Fruit fly (Drosophila melanogaster): Measurements from ENCODE around the gene Spn28F.

The Spn28F gene

DNA sequence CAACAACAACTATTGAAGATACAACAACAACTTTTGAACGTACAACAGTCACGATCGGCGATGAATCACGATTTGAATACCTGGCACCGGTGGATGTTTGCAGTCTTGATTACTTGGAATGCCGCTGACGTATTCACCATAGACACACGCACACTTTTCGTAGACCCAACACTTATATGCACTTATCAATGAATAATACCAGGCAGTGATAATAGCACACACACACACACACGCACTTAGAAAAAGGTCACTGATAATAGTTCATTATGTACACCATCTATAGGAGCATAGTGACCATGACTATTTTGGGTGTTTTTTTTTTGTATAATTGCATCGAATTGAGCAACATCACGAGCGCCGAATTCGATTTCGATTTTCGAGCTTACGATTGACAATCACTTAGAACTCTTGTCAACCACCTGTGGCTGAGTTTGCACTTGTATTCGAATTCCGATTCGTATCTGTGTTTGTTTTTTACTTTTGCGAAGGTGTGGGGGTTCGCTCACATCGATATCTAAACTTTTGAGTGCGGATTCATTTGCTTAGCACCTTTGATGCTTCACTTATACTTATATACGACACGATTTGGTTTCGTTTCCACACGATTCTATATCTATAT lies 2.5 kb downstream of the Spn28F start (continued):
- TF ChIP-seq knrl (GFP tag; IDR thresholded peaks at IDR 0.05; ENCODE audit: partially characterized antibody) (no peak), CG6813 (GFP tag; optimal IDR thresholded peaks at IDR 0.05) (peak; percentile 16)

- TF ChIP-seq CG33213 (GFP tag; optimal IDR thresholded peaks at IDR 0.05) (no peak), CG11085 (GFP tag; IDR thresholded peaks at IDR 0.05) (no peak), mirr (GFP tag; optimal IDR thresholded peaks at IDR 0.05) (peak; percentile 26), sd (tag; optimal IDR thresholded peaks at IDR 0.05) (peak; percentile 56), crol (GFP tag; IDR thresholded peaks at IDR 0.05) (peak; percentile 47; the same call in 1 of the 2 replicates), ssp (GFP tag; IDR thresholded peaks at IDR 0.05) (no peak), lab (GFP tag; optimal IDR thresholded peaks at IDR 0.05) (peak; percentile 26), Asciz (GFP tag; optimal IDR thresholded peaks at IDR 0.05) (peak; percentile 19), chinmo (GFP tag; IDR thresholded peaks at IDR 0.05; ENCODE audit: partially characterized antibody) (peak; percentile 92; the same call in 3 of the 4 replicates), CG12769 (tag; optimal IDR thresholded peaks at IDR 0.05) (peak; percentile 12), exex (tag; optimal IDR thresholded peaks at IDR 0.05) (peak; percentile 2), CG15269 (tag; optimal IDR thresholded peaks at IDR 0.05) (peak; percentile 10), sug (tag; optimal IDR thresholded peaks at IDR 0.05) (peak; percentile 22), Hmx (GFP tag; optimal IDR thresholded peaks at IDR 0.05) (no peak), cwo (GFP tag; optimal IDR thresholded peaks at IDR 0.05) (peak; percentile 60), CG8765 (GFP tag; IDR thresholded peaks at IDR 0.05) (no peak), BtbVII (GFP tag; optimal IDR thresholded peaks at IDR 0.05) (peak; percentile 30), rib (GFP tag; IDR thresholded peaks at IDR 0.05) (no peak), vvl (GFP tag; IDR thresholded peaks at IDR 0.05) (peak; percentile 77), CG10147 (GFP tag; optimal IDR thresholded peaks at IDR 0.05) (peak; percentile 3), CG7987 (GFP tag; optimal IDR thresholded peaks at IDR 0.05) (peak; percentile 23), Med (GFP tag) (peak; percentile 28), CG16815 (GFP tag; optimal IDR thresholded peaks at IDR 0.05) (no peak), CG10543 (GFP tag; optimal IDR thresholded peaks at IDR 0.05) (peak; percentile 48), Bteb2 (GFP tag; optimal IDR thresholded peaks at IDR 0.05) (no peak), CG11504 (tag; optimal IDR thresholded peaks at IDR 0.05) (no peak), CG4360 (GFP tag; IDR thresholded peaks at IDR 0.05) (no peak), caup (GFP tag; optimal IDR thresholded peaks at IDR 0.05; ENCODE audit: severe bottlenecking) (peak; percentile 37)
These were observed 8.0 kb downstream of the Spn28F start for dm6 chr2L:8233571-8233970.

dm6 chr2L:8232389-8232788 lies 9.2 kb downstream of the Spn28F start:
- TF ChIP-seq Dfd (GFP tag; optimal IDR thresholded peaks at IDR 0.05) (no peak), sd (tag; optimal IDR thresholded peaks at IDR 0.05) (peak; percentile 27), B-H1 (GFP tag; IDR thresholded peaks at IDR 0.05) (no peak), Ets65A (GFP tag) (peak; percentile 80), bsh (GFP tag; optimal IDR thresholded peaks at IDR 0.05) (peak; percentile 39 to 91), CG12299 (tag; optimal IDR thresholded peaks at IDR 0.05) (no peak), ken (GFP tag; IDR thresholded peaks at IDR 0.05) (0 out of 3 replicates have a peak, but pooled peaks have one; percentile 36), CG6254 (GFP tag; optimal IDR thresholded peaks at IDR 0.05) (no peak), mam (GFP tag; optimal IDR thresholded peaks at IDR 0.05) (no peak), Adf1 (GFP tag; IDR thresholded peaks at IDR 0.05) (no peak), CG17328 (GFP tag; IDR thresholded peaks at IDR 0.05) (0 out of 2 replicates have a peak, but pooled peaks have one; percentile 10), Rfx (GFP tag; IDR thresholded peaks at IDR 0.05) (peak; percentile 25; the same call in 1 of the 2 replicates), fd96Cb (tag; optimal IDR thresholded peaks at IDR 0.05) (peak; percentile 7), CG2678 (tag; optimal IDR thresholded peaks at IDR 0.05) (peak; percentile 14), CG1603 (tag; optimal IDR thresholded peaks at IDR 0.05) (peak; percentile 32), CG11504 (tag; optimal IDR thresholded peaks at IDR 0.05) (peak; percentile 16), sens-2 (GFP tag; IDR thresholded peaks at IDR 0.05) (0 out of 2 replicates have a peak, but pooled peaks have one; percentile 17), twi (tag; optimal IDR thresholded peaks at IDR 0.05) (no peak), Drgx (GFP tag; IDR thresholded peaks at IDR 0.05) (peak; percentile 87), gfzf (GFP tag; optimal IDR thresholded peaks at IDR 0.05) (no peak)
